Fruit fly (Drosophila melanogaster): ENCODE data around the gene Hn.
A peak's percentile ranks its signal among the peaks of the same experiment; 100 is the strongest.

Gene Hn

DNA sequence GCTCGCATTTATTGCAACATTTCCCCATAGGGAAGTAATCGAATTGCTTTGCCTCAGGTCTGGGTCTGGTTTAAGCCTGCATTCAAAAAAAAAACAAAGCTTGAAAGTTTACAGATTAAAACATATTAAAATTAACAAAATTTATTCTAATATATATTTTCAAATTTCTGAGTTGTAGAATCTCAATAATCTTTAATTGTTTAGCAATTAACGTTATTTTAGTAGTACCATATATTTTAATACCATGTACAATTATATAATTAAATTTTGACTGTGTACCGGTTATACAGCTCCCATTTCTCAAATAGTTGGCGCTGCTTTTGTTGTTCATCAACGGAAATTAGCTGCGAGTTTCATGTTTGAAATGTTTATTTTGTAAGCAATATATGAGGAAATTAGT lies 50.7 kb downstream of the Hn start:
- TF ChIP-seq kay (GFP tag; ENCODE audit: borderline replicate concordance) (peak; percentile 52), toe (GFP tag; optimal IDR thresholded peaks at IDR 0.05) (no peak)

DNA sequence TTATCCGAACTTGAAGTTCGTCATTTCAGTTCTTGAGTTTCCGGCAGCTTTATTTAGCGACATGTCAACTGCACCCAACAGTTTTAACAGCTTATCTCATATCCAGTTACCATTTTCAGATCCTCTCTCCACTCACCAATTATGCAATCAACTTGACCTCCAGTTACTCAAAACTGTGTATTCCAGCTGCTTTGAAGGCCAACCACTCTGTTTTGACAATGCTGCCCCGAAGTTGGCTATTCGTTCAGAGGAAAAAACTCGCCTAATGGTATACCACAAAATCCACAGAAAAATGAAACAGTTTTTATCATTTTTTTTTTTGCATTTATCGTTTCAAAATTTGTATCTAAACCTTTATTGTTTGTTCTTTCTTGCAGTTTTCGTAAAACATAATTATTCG lies 51.3 kb downstream of the Hn start:
- TF ChIP-seq CG14711 (tag; optimal IDR thresholded peaks at IDR 0.05) (no peak), Mnt (GFP tag; optimal IDR thresholded peaks at IDR 0.05) (no peak), CG12768 (GFP tag; optimal IDR thresholded peaks at IDR 0.05) (no peak), CG5204 (GFP tag; optimal IDR thresholded peaks at IDR 0.05) (no peak), CG7101 (tag; optimal IDR thresholded peaks at IDR 0.05) (no peak), pad (GFP tag; optimal IDR thresholded peaks at IDR 0.05) (no peak), cic (GFP tag; optimal IDR thresholded peaks at IDR 0.05) (no peak), toe (GFP tag; optimal IDR thresholded peaks at IDR 0.05) (no peak), ovo (GFP tag; optimal IDR thresholded peaks at IDR 0.05) (no peak), CG11617 (GFP tag; optimal IDR thresholded peaks at IDR 0.05) (no peak), Hr96 (GFP tag; optimal IDR thresholded peaks at IDR 0.05) (no peak), cnc (optimal IDR thresholded peaks at IDR 0.05) (no peak), tj (GFP tag; optimal IDR thresholded peaks at IDR 0.05) (no peak), CG33017 (tag; optimal IDR thresholded peaks at IDR 0.05) (no peak)
